Fruit fly (Drosophila melanogaster): ENCODE measurements around the gene Smyd5.
A peak's percentile ranks its signal among the peaks of the same experiment; 100 is the strongest.

Smyd5 gene

dm6 chr3R:21205680-21206326, 12.8 kb downstream of the Smyd5 start (continued):
- TF ChIP-seq H15 (GFP tag; IDR thresholded peaks at IDR 0.05) (peak; percentile 50; the same call in 1 of the 3 replicates), CG14014 (GFP tag; IDR thresholded peaks at IDR 0.05) (no peak), CG2875 (GFP tag; optimal IDR thresholded peaks at IDR 0.05) (peak; percentile 62), Drgx (GFP tag; IDR thresholded peaks at IDR 0.05) (peak; percentile 90), CG14710 (tag; optimal IDR thresholded peaks at IDR 0.05) (peak; percentile 45), maf-S (GFP tag; optimal IDR thresholded peaks at IDR 0.05) (no peak), dmrt11E (tag; optimal IDR thresholded peaks at IDR 0.05) (peak; percentile 5), CG2199 (GFP tag; IDR thresholded peaks at IDR 0.05) (no peak), HLH3B (GFP tag; IDR thresholded peaks at IDR 0.05) (peak; percentile 50; the same call in 1 of the 2 replicates), Hmr (GFP tag; optimal IDR thresholded peaks at IDR 0.05) (no peak), hbn (GFP tag; IDR thresholded peaks at IDR 0.05; ENCODE audit: partially characterized antibody) (no peak), CG17361 (GFP tag; IDR thresholded peaks at IDR 0.05) (peak; percentile 78), tgo (GFP tag; IDR thresholded peaks at IDR 0.05) (no peak), Sox100B (GFP tag; optimal IDR thresholded peaks at IDR 0.05) (peak; percentile 58), klu (GFP tag; IDR thresholded peaks at IDR 0.05) (no peak), fd64A (GFP tag; optimal IDR thresholded peaks at IDR 0.05) (peak; percentile 44)

- peak; percentile 48 for TF ChIP-seq CG18011 (GFP tag; optimal IDR thresholded peaks at IDR 0.05)
- peak; percentile 91 for TF ChIP-seq CG2678 (tag; optimal IDR thresholded peaks at IDR 0.05)
- peak; percentile 5 for TF ChIP-seq Nf-YC (tag; optimal IDR thresholded peaks at IDR 0.05)
- TF ChIP-seq CG9437 (GFP tag; optimal IDR thresholded peaks at IDR 0.05): peak; percentile 83
- TF ChIP-seq CG2202 (tag; optimal IDR thresholded peaks at IDR 0.05): peak; percentile 61
- TF ChIP-seq CG14441 (GFP tag; IDR thresholded peaks at IDR 0.05): peak; percentile 53
- TF ChIP-seq CG11247 (GFP tag; IDR thresholded peaks at IDR 0.05): peak; percentile 12; the same call in 1 of the 2 replicates
- TF ChIP-seq insv (GFP tag; optimal IDR thresholded peaks at IDR 0.05): no peak
- peak; percentile 41 for TF ChIP-seq Dip3 (GFP tag; optimal IDR thresholded peaks at IDR 0.05)
- TF ChIP-seq CG4617 (GFP tag; optimal IDR thresholded peaks at IDR 0.05; ENCODE audit: borderline replicate concordance): peak; percentile 29
- peak; percentile 57 for TF ChIP-seq CG15696 (tag; optimal IDR thresholded peaks at IDR 0.05)
- peak; percentile 32; the same call in 1 of the 2 replicates for TF ChIP-seq sna (GFP tag; IDR thresholded peaks at IDR 0.05; ENCODE audit: partially characterized antibody)
- TF ChIP-seq CG8478 (optimal IDR thresholded peaks at IDR 0.05): no peak
- TF ChIP-seq Rfx (GFP tag; IDR thresholded peaks at IDR 0.05): peak; percentile 39; the same call in 1 of the 2 replicates
- TF ChIP-seq D (optimal IDR thresholded peaks at IDR 0.05): no peak
- TF ChIP-seq D (GFP tag; optimal IDR thresholded peaks at IDR 0.05): peak; percentile 84
- peak; percentile 86 for TF ChIP-seq gsb-n (tag; optimal IDR thresholded peaks at IDR 0.05)
- TF ChIP-seq CG18262 (tag; optimal IDR thresholded peaks at IDR 0.05): peak; percentile 94
- peak; percentile 86 for TF ChIP-seq NfI (GFP tag; optimal IDR thresholded peaks at IDR 0.05)
- TF ChIP-seq CG6254 (GFP tag; optimal IDR thresholded peaks at IDR 0.05): peak; percentile 74
- peak; percentile 48; the same call in 1 of the 2 replicates for TF ChIP-seq rib (GFP tag; IDR thresholded peaks at IDR 0.05)
- TF ChIP-seq CG10274 (GFP tag; optimal IDR thresholded peaks at IDR 0.05): peak; percentile 35
- peak; percentile 78 for TF ChIP-seq CG2875 (GFP tag; optimal IDR thresholded peaks at IDR 0.05)
- TF ChIP-seq CG34224 (GFP tag; IDR thresholded peaks at IDR 0.05; ENCODE audit: partially characterized antibody): no peak; the same call in 2 of the 3 replicates
- TF ChIP-seq Sry-β (GFP tag; optimal IDR thresholded peaks at IDR 0.05): peak; percentile 29
- TF ChIP-seq pfk (GFP tag; optimal IDR thresholded peaks at IDR 0.05): peak; percentile 92
- no peak for TF ChIP-seq schlank (tag; optimal IDR thresholded peaks at IDR 0.05)
- peak; percentile 81 for TF ChIP-seq lilli (GFP tag; optimal IDR thresholded peaks at IDR 0.05)
- TF ChIP-seq Six4 (GFP tag; optimal IDR thresholded peaks at IDR 0.05): peak; percentile 61
- TF ChIP-seq CG15269 (tag; optimal IDR thresholded peaks at IDR 0.05): peak; percentile 81
- TF ChIP-seq CG3838 (GFP tag; optimal IDR thresholded peaks at IDR 0.05): no peak
- peak; percentile 77 for TF ChIP-seq CG17802 (tag; optimal IDR thresholded peaks at IDR 0.05)
- no peak for TF ChIP-seq dan (GFP tag; IDR thresholded peaks at IDR 0.05)
Measured at dm6 chr3R:21204500-21205167, 14.0 kb downstream of the Smyd5 start.
